Worm (Caenorhabditis elegans) whole organism, L4 larva: ENCODE data around the gene Y39B6A.34.

Source experiments
- F10B5.3 ChIP-seq: sonication (generic microtip); optimal IDR thresholded peaks from 2 replicates; lab custom pipeline; 2016; ENCODE audit warnings: mild to moderate bottlenecking, missing genetic modification characterization, missing compliant biosample characterization
- F26F4.8 ChIP-seq: fragments of 200-800 bp; sonication (Bioruptor generic); conservative IDR thresholded peaks from 2 replicates; pipeline ENCODE4 v1.3.6; 2022; ENCODE audit warnings: missing genetic modification characterization, missing compliant biosample characterization
- F37D6.2 ChIP-seq: sonication (generic microtip); optimal IDR thresholded peaks from 2 replicates; lab custom pipeline; 2016; ENCODE audit warnings: mild to moderate bottlenecking, missing genetic modification characterization, missing compliant biosample characterization
- F44E2.7 ChIP-seq: fragments of 200-800 bp; sonication (Bioruptor generic); IDR thresholded peaks from 2 replicates; pipeline ENCODE4 v2.1.2; 2022; ENCODE audit warnings: missing genetic modification characterization, missing compliant biosample characterization
- T20F7.1 ChIP-seq: fragments of 200-800 bp; sonication (Bioruptor generic); optimal IDR thresholded peaks from 2 replicates; lab custom pipeline; 2018; ENCODE audit warnings: mild to moderate bottlenecking, missing genetic modification characterization, missing compliant biosample characterization
- Y48G9A.11 ChIP-seq: fragments of 200-800 bp; sonication (Bioruptor generic); IDR thresholded peaks from 2 replicates; pipeline ENCODE4 v1.3.6; 2022; ENCODE audit warnings: missing genetic modification reagents, missing genetic modification characterization, missing compliant biosample characterization
- aha-1 ChIP-seq: fragments of 150-350 bp; peaks from one replicate; lab custom pipeline; 2014; ENCODE audit warnings: missing biosample characterization, missing genetic modification characterization
- ama-1 ChIP-seq: fragments of 150-350 bp; optimal IDR thresholded peaks from 2 replicates; lab custom pipeline; 2014; ENCODE audit warnings: inconsistent platforms, mixed read lengths
- attf-4 ChIP-seq: sonication (generic microtip); optimal IDR thresholded peaks from 3 replicates; lab custom pipeline; 2017; ENCODE audit warnings: missing biosample characterization, missing genetic modification characterization
- ceh-62 ChIP-seq: sonication (generic microtip); optimal IDR thresholded peaks from 2 replicates; lab custom pipeline; 2017; ENCODE audit warnings: missing biosample characterization, missing genetic modification characterization
- cey-2 ChIP-seq: sonication (generic microtip); optimal IDR thresholded peaks from 3 replicates; lab custom pipeline; 2017; ENCODE audit warnings: missing genetic modification characterization, mild to moderate bottlenecking, missing compliant biosample characterization, antibody characterized with exemption, borderline replicate concordance; ENCODE audit not compliant: insufficient read depth
- ctbp-1 ChIP-seq: fragments of 200-800 bp; sonication (Bioruptor generic); IDR thresholded peaks from 2 replicates; pipeline ENCODE4 v1.3.6; 2022; ENCODE audit warnings: missing genetic modification reagents, missing genetic modification characterization, missing compliant biosample characterization
- daf-16 ChIP-seq, 3 experiments: sonication (generic microtip); optimal IDR thresholded peaks; 2 replicates each; lab custom pipeline; 2016 to 2017; ENCODE audit warnings: missing genetic modification characterization in 3 of 3, missing genetic modification reagents in 3 of 3, mild to moderate bottlenecking in 2 of 3, missing compliant biosample characterization in 2 of 3, missing biosample characterization in 1 of 3, moderate library complexity in 1 of 3
- dmd-8 ChIP-seq: fragments of 200-800 bp; sonication (Bioruptor generic); IDR thresholded peaks from 2 replicates; pipeline ENCODE4 v1.3.6; 2022; ENCODE audit warnings: missing genetic modification characterization, missing compliant biosample characterization
- dve-1 ChIP-seq: sonication (generic microtip); optimal IDR thresholded peaks from 2 replicates; lab custom pipeline; 2017; ENCODE audit warnings: antibody characterized with exemption, mild to moderate bottlenecking, missing genetic modification characterization, missing compliant biosample characterization; ENCODE audit not compliant: insufficient read depth
- egl-27 ChIP-seq: sonication (generic microtip); optimal IDR thresholded peaks from 3 replicates; lab custom pipeline; 2017; ENCODE audit warnings: missing biosample characterization, missing genetic modification reagents, missing genetic modification characterization
- fkh-10 ChIP-seq: fragments of 150-350 bp; optimal IDR thresholded peaks from 2 replicates; lab custom pipeline; 2014; ENCODE audit warnings: missing biosample characterization, missing genetic modification reagents, missing genetic modification characterization
- hif-1 ChIP-seq, 2 experiments: sonication (generic microtip); optimal IDR thresholded peaks; 2 replicates each; lab custom pipeline; 2016 to 2017; ENCODE audit warnings: missing compliant biosample characterization in 2 of 2, missing genetic modification characterization in 2 of 2, missing genetic modification reagents in 2 of 2, missing genotype in 2 of 2, mild to moderate bottlenecking in 1 of 2
- hlh-11 ChIP-seq: fragments of 200-800 bp; sonication (Bioruptor generic); optimal IDR thresholded peaks from 2 replicates; lab custom pipeline; 2018; ENCODE audit warnings: mild to moderate bottlenecking, missing genetic modification characterization, missing compliant biosample characterization
- hlh-30 ChIP-seq: sonication (generic microtip); optimal IDR thresholded peaks from 2 replicates; lab custom pipeline; 2017; ENCODE audit warnings: antibody characterized with exemption, mild to moderate bottlenecking, missing genetic modification characterization, missing compliant biosample characterization; ENCODE audit not compliant: insufficient read depth
- jun-1 ChIP-seq: fragments of 150-350 bp; optimal IDR thresholded peaks from 2 replicates; lab custom pipeline; 2014; ENCODE audit warnings: missing biosample characterization, missing genetic modification reagents, missing genetic modification characterization
- lim-7 ChIP-seq: fragments of 200-800 bp; sonication (Bioruptor generic); IDR thresholded peaks from 2 replicates; pipeline ENCODE4 v1.3.6; 2022; ENCODE audit warnings: missing genetic modification characterization, missing compliant biosample characterization
- lin-1 ChIP-seq: fragments of 200-800 bp; sonication (Bioruptor generic); IDR thresholded peaks from 2 replicates; pipeline ENCODE4 v1.3.6; 2022; ENCODE audit warnings: missing genetic modification reagents, missing genetic modification characterization, missing compliant biosample characterization
- lir-3 ChIP-seq: sonication (generic microtip); optimal IDR thresholded peaks from 2 replicates; lab custom pipeline; 2016; ENCODE audit warnings: mild to moderate bottlenecking, missing genetic modification characterization, missing compliant biosample characterization
- lsy-2 ChIP-seq, 2 experiments: fragments of 150-350 bp in 1 of 2; sonication (generic microtip) in 1 of 2; optimal IDR thresholded peaks; 2 replicates each; lab custom pipeline; 2014 to 2017; ENCODE audit warnings: missing biosample characterization in 2 of 2, missing genetic modification characterization in 2 of 2
- madf-9 ChIP-seq: fragments of 200-800 bp; sonication (Bioruptor generic); conservative IDR thresholded peaks from 2 replicates; pipeline ENCODE4 v1.3.6; 2022; ENCODE audit warnings: missing genetic modification reagents, missing genetic modification characterization, missing compliant biosample characterization
- mdl-1 ChIP-seq, 2 experiments: fragments of 150-350 bp in 1 of 2; sonication (generic microtip) in 1 of 2; optimal IDR thresholded peaks; 2 replicates each; lab custom pipeline; 2014 to 2017; ENCODE audit warnings: missing biosample characterization in 2 of 2, missing genetic modification characterization in 2 of 2
- mdt-29 ChIP-seq: fragments of 200-800 bp; sonication (Bioruptor generic); IDR thresholded peaks from 2 replicates; pipeline ENCODE4 v1.3.6; 2022; ENCODE audit warnings: missing genetic modification reagents, missing genetic modification characterization, missing compliant biosample characterization
- mep-1 ChIP-seq: fragments of 150-350 bp; sonication (generic microtip); optimal IDR thresholded peaks from 3 replicates; lab custom pipeline; 2014; ENCODE audit warnings: missing biosample characterization, missing genetic modification characterization
- mes-2 ChIP-seq: sonication (generic microtip); optimal IDR thresholded peaks from 2 replicates; lab custom pipeline; 2016; ENCODE audit warnings: missing genotype, mild to moderate bottlenecking, missing genetic modification characterization, missing compliant biosample characterization; ENCODE audit not compliant: poor library complexity, severe bottlenecking
- nhr-11 ChIP-seq: fragments of 150-350 bp; optimal IDR thresholded peaks from 2 replicates; lab custom pipeline; 2014; ENCODE audit warnings: missing biosample characterization, missing genetic modification characterization
- nhr-237 ChIP-seq: sonication (generic microtip); optimal IDR thresholded peaks from 2 replicates; lab custom pipeline; 2017; ENCODE audit warnings: missing biosample characterization, missing genetic modification characterization
- nhr-28 ChIP-seq: fragments of 150-350 bp; optimal IDR thresholded peaks from 2 replicates; lab custom pipeline; 2014; ENCODE audit warnings: missing biosample characterization, missing genetic modification characterization
- nhr-77 ChIP-seq: fragments of 150-350 bp; optimal IDR thresholded peaks from 2 replicates; lab custom pipeline; 2014; ENCODE audit warnings: missing biosample characterization, missing genetic modification characterization
- pha-4 ChIP-seq, 2 experiments: fragments of 150-350 bp in 1 of 2; fragments of 200-800 bp in 1 of 2; sonication (Bioruptor generic) in 1 of 2; IDR thresholded peaks in 1 of 2; optimal IDR thresholded peaks in 1 of 2; 2 replicates each; pipeline versions ENCODE4 v1.3.6 to Lab custom; 2014 to 2022; ENCODE audit warnings: missing genetic modification characterization in 2 of 2, missing genetic modification reagents in 2 of 2, missing biosample characterization in 1 of 2, missing compliant biosample characterization in 1 of 2
- pqm-1 ChIP-seq: sonication (generic microtip); optimal IDR thresholded peaks from 2 replicates; lab custom pipeline; 2017; ENCODE audit warnings: missing biosample characterization, missing genetic modification characterization
- rbr-2 ChIP-seq: sonication (generic microtip); optimal IDR thresholded peaks from 2 replicates; lab custom pipeline; 2016; ENCODE audit warnings: missing genotype, missing genetic modification characterization, missing compliant biosample characterization
- set-16 ChIP-seq: fragments of 200-800 bp; sonication (Bioruptor generic); IDR thresholded peaks from 2 replicates; pipeline ENCODE4 v1.3.6; 2022; ENCODE audit warnings: missing genetic modification reagents, missing genetic modification characterization, missing compliant biosample characterization
- snpc-4 ChIP-seq: fragments of 150-350 bp; optimal IDR thresholded peaks from 2 replicates; lab custom pipeline; 2014; ENCODE audit warnings: missing biosample characterization, missing genetic modification characterization
- spr-3 ChIP-seq: fragments of 200-800 bp; sonication (Bioruptor generic); optimal IDR thresholded peaks from 2 replicates; lab custom pipeline; 2018; ENCODE audit warnings: mild to moderate bottlenecking, missing genetic modification characterization, missing compliant biosample characterization
- tag-97 ChIP-seq: fragments of 200-800 bp; sonication (Bioruptor generic); IDR thresholded peaks from 2 replicates; pipeline ENCODE4 v1.3.6; 2022; ENCODE audit warnings: missing genetic modification characterization, missing compliant biosample characterization
- tra-1 ChIP-seq: fragments of 200-800 bp; sonication (Bioruptor generic); IDR thresholded peaks from 2 replicates; pipeline ENCODE4 v1.3.6; 2022; ENCODE audit warnings: missing genetic modification reagents, missing genetic modification characterization, missing compliant biosample characterization
- unc-62 ChIP-seq, 3 experiments: fragments of 150-350 bp in 1 of 3; sonication (generic microtip); optimal IDR thresholded peaks in 2 of 3; peaks in 1 of 3; 1 replicate in 1 of 3; 2 replicates in 2 of 3; lab custom pipeline; 2014 to 2017; ENCODE audit warnings: missing biosample characterization in 3 of 3, missing genetic modification characterization in 3 of 3, missing genetic modification reagents in 3 of 3, missing genotype in 1 of 3
- vab-7 ChIP-seq: fragments of 200-800 bp; sonication (Bioruptor generic); IDR thresholded peaks from 2 replicates; pipeline ENCODE4 v1.3.6; 2022; ENCODE audit warnings: missing genetic modification reagents, missing genetic modification characterization, missing compliant biosample characterization
- zag-1 ChIP-seq: fragments of 150-350 bp; optimal IDR thresholded peaks from 2 replicates; lab custom pipeline; 2014; ENCODE audit warnings: missing biosample characterization, missing genetic modification characterization
- zfp-3 ChIP-seq: fragments of 200-800 bp; sonication (Bioruptor generic); conservative IDR thresholded peaks from 2 replicates; pipeline ENCODE4 v1.3.6; 2022; ENCODE audit warnings: missing genetic modification reagents, missing genetic modification characterization, missing compliant biosample characterization
- zip-2 ChIP-seq: fragments of 150-350 bp; optimal IDR thresholded peaks from 2 replicates; lab custom pipeline; 2014; ENCODE audit warnings: missing biosample characterization, missing genetic modification characterization

Y39B6A.34 gene

ce11 chrV:19001016-19001415 is at the start of gene Y39B6A.34:
Gene Y39B6A.34 (plus strand): TSS chrV:19001018.
- no peak for TF ChIP-seq zag-1
- TF ChIP-seq vab-7 (GFP tag; lab: Robert Waterston, UW) = no peak
- TF ChIP-seq mes-2 (tag; lab: Kevin White, UChicago) = peak; percentile 48
- TF ChIP-seq rbr-2 (tag; lab: Kevin White, UChicago) = peak; percentile 33
- peak; percentile 2 for TF ChIP-seq dve-1 (tag; lab: Kevin White, UChicago)
- no peak for TF ChIP-seq snpc-4 (tag; lab: Kevin White, UChicago)
- TF ChIP-seq aha-1 = peak; percentile 61
- no peak for TF ChIP-seq F44E2.7 (GFP tag; lab: Robert Waterston, UW)
- TF ChIP-seq attf-4 (tag; lab: Kevin White, UChicago) = no peak
- TF ChIP-seq Y48G9A.11 (GFP tag; lab: Robert Waterston, UW) = 0 out of 2 replicates have a peak, but pooled peaks have one; percentile 13
- TF ChIP-seq fkh-10 (GFP tag; lab: Kevin White, UChicago) = no peak
- no peak for TF ChIP-seq tag-97
- peak; percentile 27 for TF ChIP-seq F10B5.3 (tag; lab: Kevin White, UChicago)
- peak; percentile 30 for TF ChIP-seq nhr-77 (tag; lab: Kevin White, UChicago)
- TF ChIP-seq egl-27 = no peak
- no peak for TF ChIP-seq lin-1 (GFP tag; lab: Robert Waterston, UW)
- TF ChIP-seq mep-1 (tag; lab: Kevin White, UChicago) = peak; percentile 45
- no peak for TF ChIP-seq ceh-62 (tag; lab: Kevin White, UChicago)
- peak in 1 of 2 experiments; percentile 28 for TF ChIP-seq lsy-2 (tag; optimal IDR thresholded peaks at IDR 0.05; lab: Kevin White, UChicago)
- TF ChIP-seq ama-1 (lab: Kevin White, UChicago) = peak; percentile 17
- TF ChIP-seq dmd-8 (GFP tag; lab: Robert Waterston, UW) = no peak
- TF ChIP-seq pha-4 (GFP tag; IDR thresholded peaks at IDR 0.05; lab: Robert Waterston, UW) = peak; percentile 30; the same call in 1 of the 2 replicates
- no peak for TF ChIP-seq pha-4 (tag; optimal IDR thresholded peaks at IDR 0.05; lab: Kevin White, UChicago)
- peak; percentile 37; the same call in 1 of the 2 replicates for TF ChIP-seq set-16
- no peak for TF ChIP-seq spr-3 (GFP tag; lab: Kevin White, UChicago)
- TF ChIP-seq nhr-28 (tag; lab: Kevin White, UChicago) = peak; percentile 7
- no peak for TF ChIP-seq cey-2 (tag; lab: Kevin White, UChicago)
- TF ChIP-seq daf-16 (GFP tag; optimal IDR thresholded peaks at IDR 0.05; lab: Kevin White, UChicago) = peak in 1 of 2 experiments; percentile 9
- no peak for TF ChIP-seq daf-16 (tag; optimal IDR thresholded peaks at IDR 0.05; lab: Kevin White, UChicago)

- no peak for TF ChIP-seq daf-16 (GFP tag; optimal IDR thresholded peaks at IDR 0.05; lab: Kevin White, UChicago)
- peak; percentile 88 for TF ChIP-seq daf-16 (tag; optimal IDR thresholded peaks at IDR 0.05; lab: Kevin White, UChicago)
- TF ChIP-seq nhr-77 (tag; lab: Kevin White, UChicago) = peak; percentile 3
- TF ChIP-seq hlh-30 (tag; lab: Kevin White, UChicago) = no peak
- no peak for TF ChIP-seq ceh-62 (tag; lab: Kevin White, UChicago)
- no peak for TF ChIP-seq zag-1
- no peak for TF ChIP-seq zfp-3
- TF ChIP-seq F37D6.2 (tag; lab: Kevin White, UChicago) = no peak
- TF ChIP-seq nhr-11 (tag; lab: Kevin White, UChicago) = no peak
- no peak for TF ChIP-seq hif-1 (tag; optimal IDR thresholded peaks at IDR 0.05; lab: Kevin White, UChicago)
- no peak for TF ChIP-seq lim-7 (GFP tag; lab: Robert Waterston, UW)
- TF ChIP-seq mep-1 (tag; lab: Kevin White, UChicago) = peak; percentile 15
- no peak for TF ChIP-seq F26F4.8 (GFP tag; lab: Robert Waterston, UW)
- TF ChIP-seq zip-2 = no peak
- TF ChIP-seq madf-9 (GFP tag; lab: Robert Waterston, UW) = no peak
- no peak for TF ChIP-seq hlh-11
- no peak for TF ChIP-seq nhr-237 (tag; lab: Kevin White, UChicago)
- no peak for TF ChIP-seq ctbp-1 (GFP tag; lab: Robert Waterston, UW)
- TF ChIP-seq unc-62 (GFP tag; optimal IDR thresholded peaks at IDR 0.05 in 1 of 2; lab: Kevin White, UChicago) = no peak
- TF ChIP-seq unc-62 (tag; optimal IDR thresholded peaks at IDR 0.05; lab: Kevin White, UChicago) = no peak
- TF ChIP-seq set-16 = no peak
- no peak for TF ChIP-seq jun-1 (tag; lab: Kevin White, UChicago)
- TF ChIP-seq lir-3 (tag; lab: Kevin White, UChicago) = no peak
- TF ChIP-seq T20F7.1 = no peak
- peak; percentile 24 for TF ChIP-seq pqm-1 (tag; lab: Kevin White, UChicago)
- no peak for TF ChIP-seq tra-1 (GFP tag; lab: Robert Waterston, UW)
- TF ChIP-seq mdt-29 (GFP tag; lab: Robert Waterston, UW) = no peak
- TF ChIP-seq mdl-1 (tag; optimal IDR thresholded peaks at IDR 0.05; lab: Kevin White, UChicago) = no peak
Observed at ce11 chrV:18957267-18957843, 43.5 kb upstream of the Y39B6A.34 start, which contains the start of gene hrg-10. Gene hrg-10 (minus strand): TSS chrV:18957317.
